Worm (Caenorhabditis elegans): ENCODE results near the gene unc-71.

Gene unc-71

ce11 chrIII:12931786-12932427 lies 40.4 kb upstream of the unc-71 start, which contains the start of gene rbm-7:
Gene rbm-7 (minus strand): TSS chrIII:12931867.
- TF ChIP-seq attf-3 (GFP tag; conservative IDR thresholded peaks at IDR 0.05) (0 out of 2 replicates have a peak, but pooled peaks have one; percentile 17), unc-62 (GFP tag; optimal IDR thresholded peaks at IDR 0.05) (no peak), F55B11.4 (tag; optimal IDR thresholded peaks at IDR 0.05; ENCODE audit: borderline replicate concordance, insufficient read depth) (no peak), madf-6 (GFP tag; IDR thresholded peaks at IDR 0.05) (peak; percentile 66), nhr-90 (tag; optimal IDR thresholded peaks at IDR 0.05) (no peak), dox-1 (GFP tag; IDR thresholded peaks at IDR 0.05) (peak; percentile 73), lin-54 (GFP tag; optimal IDR thresholded peaks at IDR 0.05) (peak; percentile 71), dpl-1 (GFP tag; optimal IDR thresholded peaks at IDR 0.05) (peak; percentile 29), bed-1 (GFP tag; IDR thresholded peaks at IDR 0.05) (no peak), nfya-1 (tag; optimal IDR thresholded peaks at IDR 0.05; ENCODE audit: borderline replicate concordance, insufficient read depth) (no peak), ceh-79 (tag; optimal IDR thresholded peaks at IDR 0.05) (no peak), let-607 (tag; optimal IDR thresholded peaks at IDR 0.05) (peak; percentile 11 to 36), ztf-18 (tag; optimal IDR thresholded peaks at IDR 0.05) (peak; percentile 94), mcd-1 (GFP tag; IDR thresholded peaks at IDR 0.05) (peak; percentile 80), B0035.1 (tag; optimal IDR thresholded peaks at IDR 0.05) (no peak), F57A8.1 (GFP tag; optimal IDR thresholded peaks at IDR 0.05) (no peak), D2030.7 (GFP tag; IDR thresholded peaks at IDR 0.05) (peak; percentile 37; the same call in 1 of the 2 replicates), ztf-26 (tag; optimal IDR thresholded peaks at IDR 0.05) (peak; percentile 68), snpc-4 (GFP tag; optimal IDR thresholded peaks at IDR 0.05) (no peak), snpc-4 (tag; optimal IDR thresholded peaks at IDR 0.05) (peak in 2 of 4 experiments; percentile 14 to 34), ZK185.1 (tag; optimal IDR thresholded peaks at IDR 0.05; ENCODE audit: poor library complexity, severe bottlenecking) (peak; percentile 29), xnd-1 (tag; optimal IDR thresholded peaks at IDR 0.05) (peak; percentile 20), lag-1 (GFP tag; IDR thresholded peaks at IDR 0.05) (no peak), zfh-2 (GFP tag; conservative IDR thresholded peaks at IDR 0.05) (no peak), Y53G8AR.9 (GFP tag; conservative IDR thresholded peaks at IDR 0.05) (peak; percentile 79; the same call in 1 of the 2 replicates), mxl-1 (tag; optimal IDR thresholded peaks at IDR 0.05) (no peak), ztf-6 (GFP tag; IDR thresholded peaks at IDR 0.05) (no peak), F57C9.4 (tag; optimal IDR thresholded peaks at IDR 0.05) (no peak), cebp-1 (GFP tag; IDR thresholded peaks at IDR 0.05) (no peak), cebp-1 (tag; optimal IDR thresholded peaks at IDR 0.05) (peak; percentile 68), ceh-100 (GFP tag; IDR thresholded peaks at IDR 0.05) (peak; percentile 44; the same call in 1 of the 2 replicates), madf-10 (tag; optimal IDR thresholded peaks at IDR 0.05) (no peak), nfyb-1 (GFP tag; IDR thresholded peaks at IDR 0.05) (peak; percentile 49; the same call in 1 of the 2 replicates), madf-3 (GFP tag; IDR thresholded peaks at IDR 0.05) (0 out of 2 replicates have a peak, but pooled peaks have one; percentile 8), sptf-2 (GFP tag; optimal IDR thresholded peaks at IDR 0.05) (no peak), nhr-80 (tag; optimal IDR thresholded peaks at IDR 0.05) (peak; percentile 5), sdz-38 (tag; optimal IDR thresholded peaks at IDR 0.05) (no peak), pbrm-1 (GFP tag; IDR thresholded peaks at IDR 0.05) (peak; percentile 74; the same call in 1 of the 2 replicates), lir-1 (GFP tag; conservative IDR thresholded peaks at IDR 0.05) (no peak), K12H6.12 (tag; optimal IDR thresholded peaks at IDR 0.05) (peak; percentile 32), Y79H2A.3 (GFP tag; conservative IDR thresholded peaks at IDR 0.05) (no peak), Y53F4B.3 (GFP tag; IDR thresholded peaks at IDR 0.05) (no peak), tbp1 (GFP tag; optimal IDR thresholded peaks at IDR 0.05) (peak; percentile 48), bed-2 (GFP tag; IDR thresholded peaks at IDR 0.05) (no peak), C17E4.6 (GFP tag; IDR thresholded peaks at IDR 0.05) (no peak), nhr-27 (tag; optimal IDR thresholded peaks at IDR 0.05) (no peak), egrh-3 (GFP tag; IDR thresholded peaks at IDR 0.05) (no peak), hsf-1 (GFP tag; IDR thresholded peaks at IDR 0.05) (0 out of 2 replicates have a peak, but pooled peaks have one; percentile 21)

All from whole organism, young adult.